Worm (Caenorhabditis elegans) whole organism, midembryonic: Measurements from ENCODE around the gene nhr-60.

Source experiments
- T22C8.4 ChIP-seq: fragments of 200-800 bp; sonication (Bioruptor generic); IDR thresholded peaks from 2 replicates; pipeline ENCODE4 v1.3.6; 2022; ENCODE audit warnings: missing genetic modification characterization, missing compliant biosample characterization
- cog-1 ChIP-seq: sonication (generic microtip); optimal IDR thresholded peaks from 2 replicates; lab custom pipeline; 2016; ENCODE audit warnings: missing genetic modification characterization, missing compliant biosample characterization
- flt-1 ChIP-seq: fragments of 200-800 bp; sonication (Bioruptor generic); IDR thresholded peaks from 2 replicates; pipeline ENCODE4 v1.3.6; 2022; ENCODE audit warnings: missing genetic modification characterization, missing compliant biosample characterization
- klf-2 ChIP-seq: fragments of 200-800 bp; sonication (Bioruptor generic); conservative IDR thresholded peaks from 2 replicates; pipeline ENCODE4 v1.3.6; 2022; ENCODE audit warnings: missing genetic modification reagents, missing genetic modification characterization, missing compliant biosample characterization
- med-1 ChIP-seq: sonication (generic microtip); optimal IDR thresholded peaks from 2 replicates; lab custom pipeline; 2017; ENCODE audit warnings: missing genetic modification characterization, mild to moderate bottlenecking, missing compliant biosample characterization, antibody characterized with exemption, missing genetic modification reagents; ENCODE audit not compliant: insufficient read depth
- tab-1 ChIP-seq: fragments of 200-800 bp; sonication (Bioruptor generic); IDR thresholded peaks from 2 replicates; pipeline ENCODE4 v1.3.6; 2022; ENCODE audit warnings: missing genetic modification characterization, missing compliant biosample characterization
- ztf-23 ChIP-seq: fragments of 200-800 bp; sonication (Bioruptor generic); IDR thresholded peaks from 2 replicates; pipeline ENCODE4 v1.3.6; 2022; ENCODE audit warnings: missing genetic modification reagents, missing genetic modification characterization, missing compliant biosample characterization
- ztf-29 ChIP-seq: fragments of 200-800 bp; sonication (Bioruptor generic); IDR thresholded peaks from 2 replicates; pipeline ENCODE4 v1.3.6; 2022; ENCODE audit warnings: missing genetic modification reagents, missing genetic modification characterization, missing compliant biosample characterization

DNA sequence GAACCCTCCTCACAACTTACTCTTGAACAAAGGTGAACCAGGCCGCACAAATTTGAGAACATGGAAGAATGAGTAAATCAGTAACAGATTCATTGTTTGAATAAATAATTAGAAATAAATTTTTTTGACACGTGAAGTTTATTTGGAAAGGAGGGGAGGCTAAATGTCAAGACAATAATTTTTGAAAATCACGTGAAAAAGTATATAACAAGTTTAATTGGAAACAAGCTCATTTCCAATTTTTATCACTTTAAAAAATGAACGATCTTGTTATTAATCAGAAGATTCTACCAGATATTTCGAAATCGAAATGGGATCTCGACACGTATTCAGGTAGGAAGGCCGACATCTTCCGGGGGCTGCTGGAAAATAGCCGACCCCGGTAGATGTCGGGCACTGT lies 46.4 kb downstream of the nhr-60 start, which contains the start of the genes irld-57 and sfxn-1.3:
- no peak for TF ChIP-seq T22C8.4 (GFP tag; lab: Robert Waterston, UW)
- no peak for TF ChIP-seq med-1
- TF ChIP-seq klf-2 (GFP tag; lab: Robert Waterston, UW) = no peak
- no peak for TF ChIP-seq flt-1
- no peak for TF ChIP-seq tab-1 (GFP tag; lab: Robert Waterston, UW)
- TF ChIP-seq ztf-23 (GFP tag; lab: Robert Waterston, UW) = no peak
- no peak for TF ChIP-seq cog-1 (tag; lab: Kevin White, UChicago)
- TF ChIP-seq ztf-29 (GFP tag; lab: Robert Waterston, UW) = no peak
